Worm (Caenorhabditis elegans) whole organism, L4/young adult: ENCODE data around the gene ech-8.

ENCODE experiments used
- W03F9.2 ChIP-seq: fragments of 150-350 bp; optimal IDR thresholded peaks from 2 replicates; lab custom pipeline; 2014; ENCODE audit warnings: missing biosample characterization, missing genetic modification characterization
- dao-5 ChIP-seq: sonication (generic microtip); optimal IDR thresholded peaks from 2 replicates; lab custom pipeline; 2016; ENCODE audit warnings: missing genotype, missing genetic modification characterization, moderate library complexity, missing compliant biosample characterization
- him-1 ChIP-seq: sonication (generic microtip); optimal IDR thresholded peaks from 2 replicates; lab custom pipeline; 2016; ENCODE audit warnings: missing genotype, missing genetic modification reagents, missing genetic modification characterization, missing compliant biosample characterization

- no peak for TF ChIP-seq him-1 (tag; lab: Kevin White, UChicago)
- TF ChIP-seq dao-5 = no peak
- no peak for TF ChIP-seq W03F9.2 (tag; lab: Kevin White, UChicago)
Measured at ce11 chrIV:10286655-10287054, 47.7 kb upstream of the ech-8 start, which contains the start of gene ebax-1.
